Fruit fly (Drosophila melanogaster) whole organism: Measurements from ENCODE around the gene Jon99Fi.

Experiments
- CG8478 ChIP-seq: fragments of >200 bp; optimal IDR thresholded peaks from 2 replicates; lab custom pipeline; 2018; ENCODE audit warnings: inconsistent platforms
- Dll ChIP-seq: fragments of >200 bp; optimal IDR thresholded peaks from 2 replicates; lab custom pipeline; 2017
- EcR ChIP-seq, 2 experiments: fragments of >200 bp; optimal IDR thresholded peaks; 2 replicates each; lab custom pipeline; 2017; ENCODE audit warnings: missing biosample characterization in 2 of 2, missing genetic modification characterization in 2 of 2, missing genetic modification reagents in 2 of 2
- pan ChIP-seq: fragments of >200 bp; optimal IDR thresholded peaks from 2 replicates; lab custom pipeline; 2017
- psq ChIP-seq: fragments of >200 bp; optimal IDR thresholded peaks from 2 replicates; lab custom pipeline; 2017
- usp ChIP-seq: fragments of >200 bp; optimal IDR thresholded peaks from 2 replicates; lab custom pipeline; 2017; ENCODE audit warnings: missing biosample characterization, missing genetic modification characterization, mixed read lengths

The Jon99Fi gene

DNA sequence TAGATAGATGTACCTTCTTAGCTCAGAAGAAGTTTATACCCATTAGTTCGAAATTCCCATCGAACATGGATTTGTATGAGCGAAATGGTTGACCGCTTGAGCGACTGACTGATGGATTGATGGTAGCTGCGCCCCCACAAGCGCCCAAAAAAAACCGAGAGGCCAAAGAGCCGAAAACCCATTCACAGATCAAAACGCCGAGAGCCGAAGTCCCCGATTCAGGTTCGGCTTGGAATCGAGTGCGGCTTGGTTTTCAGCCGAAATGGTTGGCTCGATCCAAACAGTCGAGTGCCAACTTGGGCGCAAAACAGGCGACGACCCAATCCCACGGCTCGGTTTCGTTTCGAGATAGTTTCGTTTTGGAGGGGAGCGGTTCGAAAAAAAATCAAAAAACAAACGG, 28.6 kb upstream of the Jon99Fi start:
- no peak for TF ChIP-seq CG8478
- TF ChIP-seq EcR (GFP tag; optimal IDR thresholded peaks at IDR 0.05; lab: Kevin White, UChicago), result no peak
- no peak for TF ChIP-seq usp (GFP tag; lab: Kevin White, UChicago)
- no peak for TF ChIP-seq Dll
- no peak for TF ChIP-seq psq (lab: Kevin White, UChicago)
- no peak for TF ChIP-seq pan

- TF ChIP-seq pan, result no peak
- no peak for TF ChIP-seq psq (lab: Kevin White, UChicago)
- TF ChIP-seq CG8478, result no peak
- TF ChIP-seq Dll, result no peak
Measured at dm6 chr3R:30461608-30462243, 27.0 kb upstream of the Jon99Fi start.

- TF ChIP-seq Dll (no peak), pan (no peak), psq (lab: Kevin White, UChicago) (no peak), CG8478 (no peak), usp (GFP tag; lab: Kevin White, UChicago) (no peak), EcR (GFP tag; optimal IDR thresholded peaks at IDR 0.05; lab: Kevin White, UChicago) (no peak)
Measured at dm6 chr3R:30464244-30464643, 24.5 kb upstream of the Jon99Fi start.

dm6 chr3R:30465775-30466494, 22.8 kb upstream of the Jon99Fi start, which contains the start of gene PH4alphaEFB:
PH4alphaEFB (plus strand) TSS chr3R:30466050.
- TF ChIP-seq Dll (no peak), pan (no peak), psq (lab: Kevin White, UChicago) (no peak), EcR (GFP tag; optimal IDR thresholded peaks at IDR 0.05; lab: Kevin White, UChicago) (no peak), usp (GFP tag; lab: Kevin White, UChicago) (no peak), CG8478 (no peak)

- TF ChIP-seq usp (GFP tag; lab: Kevin White, UChicago), result no peak
- no peak for TF ChIP-seq Dll
- TF ChIP-seq pan, result no peak
- TF ChIP-seq CG8478, result no peak
- TF ChIP-seq psq (lab: Kevin White, UChicago), result no peak
- no peak for TF ChIP-seq EcR (GFP tag; optimal IDR thresholded peaks at IDR 0.05; lab: Kevin White, UChicago)
Measured at dm6 chr3R:30466515-30466914, 22.2 kb upstream of the Jon99Fi start.

- no peak for TF ChIP-seq Dll
- TF ChIP-seq pan, result no peak
- TF ChIP-seq psq (lab: Kevin White, UChicago), result no peak
- no peak for TF ChIP-seq CG8478
- TF ChIP-seq usp (GFP tag; lab: Kevin White, UChicago), result no peak
- TF ChIP-seq EcR (GFP tag; optimal IDR thresholded peaks at IDR 0.05; lab: Kevin White, UChicago), result no peak
Measured at dm6 chr3R:30467062-30467461, 21.7 kb upstream of the Jon99Fi start.

- TF ChIP-seq pan (no peak), usp (GFP tag; lab: Kevin White, UChicago) (no peak), EcR (GFP tag; optimal IDR thresholded peaks at IDR 0.05; lab: Kevin White, UChicago) (no peak)
Measured at dm6 chr3R:30470690-30471089, 18.1 kb upstream of the Jon99Fi start.

- TF ChIP-seq usp (GFP tag; lab: Kevin White, UChicago) (no peak), EcR (GFP tag; optimal IDR thresholded peaks at IDR 0.05; lab: Kevin White, UChicago) (no peak), psq (lab: Kevin White, UChicago) (no peak), pan (no peak), Dll (no peak), CG8478 (no peak)
Measured at dm6 chr3R:30472331-30472730, 16.4 kb upstream of the Jon99Fi start.

dm6 chr3R:30474667-30475213, 14.0 kb upstream of the Jon99Fi start:
- TF ChIP-seq pan (no peak), psq (lab: Kevin White, UChicago) (no peak), usp (GFP tag; lab: Kevin White, UChicago) (no peak), EcR (GFP tag; optimal IDR thresholded peaks at IDR 0.05; lab: Kevin White, UChicago) (no peak), Dll (no peak), CG8478 (no peak)

DNA sequence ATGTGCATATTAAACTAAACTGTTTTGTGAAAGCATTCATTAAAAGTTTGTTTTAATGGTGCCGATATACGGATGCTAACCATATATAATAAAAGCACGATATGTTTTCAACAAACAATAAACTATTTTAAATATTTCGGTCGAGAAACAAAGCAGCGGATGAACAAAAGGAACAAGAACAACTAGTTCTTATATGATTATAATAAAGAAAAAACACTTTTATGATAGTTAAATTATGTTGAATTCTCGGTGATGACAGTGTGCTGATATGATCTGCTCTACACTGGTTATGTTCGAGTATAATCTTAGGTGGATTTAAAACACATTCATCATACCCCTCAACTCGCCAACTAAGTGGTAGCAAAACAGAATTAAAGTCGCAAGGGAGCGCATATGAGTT, 12.9 kb upstream of the Jon99Fi start:
- TF ChIP-seq Dll (no peak), EcR (GFP tag; optimal IDR thresholded peaks at IDR 0.05; lab: Kevin White, UChicago) (no peak), pan (peak; percentile 19)

- TF ChIP-seq CG8478 (no peak), Dll (no peak), pan (no peak), usp (GFP tag; lab: Kevin White, UChicago) (no peak), psq (lab: Kevin White, UChicago) (no peak), EcR (GFP tag; optimal IDR thresholded peaks at IDR 0.05; lab: Kevin White, UChicago) (no peak)
Measured at dm6 chr3R:30476367-30476766, 12.4 kb upstream of the Jon99Fi start, which contains the start of gene spdo. spdo (plus strand) TSS chr3R:30476684.

DNA sequence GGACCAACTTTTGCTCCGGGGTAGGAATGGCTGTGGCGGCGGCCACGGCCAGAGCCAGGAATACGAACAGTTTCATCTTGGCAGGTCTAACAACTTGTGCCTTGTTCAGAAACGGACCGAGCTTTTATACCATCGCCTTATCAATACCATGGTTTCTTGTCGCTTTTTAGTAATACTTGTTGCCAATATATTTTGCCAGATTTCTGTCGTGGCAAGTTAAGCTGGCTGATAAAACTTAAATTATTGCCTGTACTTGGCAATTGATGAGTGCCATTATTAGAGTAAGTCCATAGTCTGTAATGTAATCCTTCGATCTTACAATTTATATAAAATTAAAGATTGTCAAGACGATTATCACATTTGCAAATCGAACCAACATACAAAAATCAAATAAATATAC, 935 bp upstream of the Jon99Fi start, which contains the start of gene Jon99Fii:
Gene Jon99Fii, minus strand, starts transcription at position 101 of the 400 bp plus-strand sequence.
- TF ChIP-seq CG8478 (no peak), EcR (GFP tag; optimal IDR thresholded peaks at IDR 0.05; lab: Kevin White, UChicago) (no peak), Dll (no peak), pan (no peak), usp (GFP tag; lab: Kevin White, UChicago) (no peak), psq (lab: Kevin White, UChicago) (no peak)

dm6 chr3R:30489797-30490196, 1.0 kb downstream of the Jon99Fi start, which contains the start of gene PH4alphaSG2:
PH4alphaSG2 (plus strand) TSS chr3R:30490074.
- no peak for TF ChIP-seq usp (GFP tag; lab: Kevin White, UChicago)
